Fruit fly (Drosophila melanogaster) whole organism, embryonic: Measurements from ENCODE around the gene AspRS-m.

Source experiments
- Atf3 ChIP-seq: fragments of 200-800 bp; sonication (Bioruptor generic); optimal IDR thresholded peaks from 3 replicates; lab custom pipeline; 2016; ENCODE audit warnings: missing biosample characterization, missing genetic modification characterization
- B-H2 ChIP-seq: fragments of 200-800 bp; sonication (Bioruptor generic); optimal IDR thresholded peaks from 2 replicates; lab custom pipeline; 2018; ENCODE audit warnings: missing biosample characterization, mild to moderate bottlenecking, missing genetic modification characterization
- CG10147 ChIP-seq: fragments of 200-800 bp; sonication (Bioruptor generic); optimal IDR thresholded peaks from 2 replicates; lab custom pipeline; 2019; ENCODE audit warnings: missing biosample characterization, mild to moderate bottlenecking, missing genetic modification characterization, moderate library complexity
- CG11085 ChIP-seq: fragments of 200-800 bp; sonication (Bioruptor generic); IDR thresholded peaks from 2 replicates; pipeline ENCODE4 v1.3.6; 2022; ENCODE audit warnings: missing biosample characterization, missing genetic modification characterization
- CG12071 ChIP-seq: fragments of 200-800 bp; sonication (Bioruptor generic); optimal IDR thresholded peaks from 3 replicates; lab custom pipeline; 2018; ENCODE audit warnings: missing biosample characterization, mild to moderate bottlenecking, missing genetic modification characterization
- CG12219 ChIP-seq: fragments of 200-800 bp; sonication (Bioruptor generic); optimal IDR thresholded peaks from 3 replicates; lab custom pipeline; 2018; ENCODE audit warnings: missing biosample characterization, mild to moderate bottlenecking, missing genetic modification characterization
- CG12299 ChIP-seq: fragments of 200-800 bp; sonication (Bioruptor generic); optimal IDR thresholded peaks from 2 replicates; lab custom pipeline; 2018; ENCODE audit warnings: missing biosample characterization, mild to moderate bottlenecking, missing genetic modification characterization
- CG12659 ChIP-seq: fragments of 200-800 bp; sonication (Bioruptor generic); optimal IDR thresholded peaks from 3 replicates; lab custom pipeline; 2017; ENCODE audit warnings: mild to moderate bottlenecking, missing biosample characterization, missing genetic modification reagents, missing genetic modification characterization
- CG13424 ChIP-seq: fragments of 200-800 bp; sonication (Bioruptor generic); optimal IDR thresholded peaks from 2 replicates; lab custom pipeline; 2019; ENCODE audit warnings: missing biosample characterization, mild to moderate bottlenecking, missing genetic modification characterization, moderate library complexity
- CG13894 ChIP-seq: fragments of 200-800 bp; sonication (Bioruptor generic); optimal IDR thresholded peaks from 3 replicates; lab custom pipeline; 2018; ENCODE audit warnings: missing biosample characterization, mild to moderate bottlenecking, missing genetic modification characterization, moderate library complexity
- CG14667 ChIP-seq: fragments of 200-800 bp; sonication (Bioruptor generic); IDR thresholded peaks from 2 replicates; pipeline ENCODE4 v1.3.6; 2022; ENCODE audit warnings: missing biosample characterization, missing genetic modification characterization
- CG16779 ChIP-seq: fragments of 200-800 bp; sonication (Bioruptor generic); IDR thresholded peaks from 2 replicates; pipeline ENCODE4 v1.3.6; 2022; ENCODE audit warnings: missing biosample characterization, missing genetic modification characterization
- CG2678 ChIP-seq: fragments of 200-800 bp; sonication (Bioruptor generic); optimal IDR thresholded peaks from 3 replicates; lab custom pipeline; 2019; ENCODE audit warnings: missing biosample characterization, mild to moderate bottlenecking, missing genetic modification characterization, moderate library complexity
- CG6765 ChIP-seq: fragments of 200-800 bp; sonication (Bioruptor generic); optimal IDR thresholded peaks from 3 replicates; lab custom pipeline; 2017; ENCODE audit warnings: missing biosample characterization, mild to moderate bottlenecking, missing genetic modification characterization
- CG8765 ChIP-seq: fragments of 200-800 bp; sonication (Bioruptor generic); IDR thresholded peaks from 2 replicates; pipeline ENCODE4 v1.3.6; 2022; ENCODE audit warnings: missing biosample characterization, missing genetic modification characterization
- CG9817 ChIP-seq: fragments of 200-800 bp; sonication (Bioruptor generic); optimal IDR thresholded peaks from 2 replicates; lab custom pipeline; 2018; ENCODE audit warnings: missing biosample characterization, mild to moderate bottlenecking, missing genetic modification characterization, moderate library complexity
- Camta ChIP-seq: fragments of 200-800 bp; sonication (Bioruptor generic); optimal IDR thresholded peaks from 2 replicates; lab custom pipeline; 2016; ENCODE audit warnings: missing biosample characterization, missing genetic modification characterization
- CrebB ChIP-seq: fragments of 200-800 bp; sonication (Bioruptor generic); optimal IDR thresholded peaks from 3 replicates; lab custom pipeline; 2018; ENCODE audit warnings: missing biosample characterization, mild to moderate bottlenecking, missing genetic modification characterization
- Dek ChIP-seq: fragments of 200-800 bp; sonication (Bioruptor generic); optimal IDR thresholded peaks from 3 replicates; lab custom pipeline; 2019; ENCODE audit warnings: missing biosample characterization, mild to moderate bottlenecking, missing genetic modification characterization, moderate library complexity
- Eip74EF ChIP-seq, 2 experiments: fragments of 200-800 bp in 1 of 2; fragments of >200 bp in 1 of 2; sonication (Bioruptor generic) in 1 of 2; optimal IDR thresholded peaks; 2 replicates each; lab custom pipeline; 2017 to 2019; ENCODE audit warnings: missing biosample characterization in 2 of 2, missing genetic modification characterization in 2 of 2, mild to moderate bottlenecking in 1 of 2, moderate library complexity in 1 of 2
- Elba2 ChIP-seq: fragments of 200-800 bp; sonication (Bioruptor generic); optimal IDR thresholded peaks from 3 replicates; lab custom pipeline; 2016; ENCODE audit warnings: missing biosample characterization, missing genetic modification characterization
- GATAe ChIP-seq: fragments of 200-800 bp; sonication (Bioruptor generic); conservative IDR thresholded peaks from 2 replicates; pipeline ENCODE4 v1.3.6; 2022; ENCODE audit warnings: missing biosample characterization, missing genetic modification characterization
- HLH3B ChIP-seq: fragments of 200-800 bp; sonication (Bioruptor generic); IDR thresholded peaks from 2 replicates; pipeline ENCODE4 v1.3.6; 2022; ENCODE audit warnings: missing biosample characterization, missing genetic modification characterization
- Hand ChIP-seq: fragments of 200-800 bp; sonication (Bioruptor generic); optimal IDR thresholded peaks from 2 replicates; lab custom pipeline; 2017; ENCODE audit warnings: mild to moderate bottlenecking, missing biosample characterization, missing genetic modification reagents, missing genetic modification characterization
- HmgZ ChIP-seq: fragments of 200-800 bp; sonication (Bioruptor generic); optimal IDR thresholded peaks from 2 replicates; lab custom pipeline; 2018; ENCODE audit warnings: missing biosample characterization, mild to moderate bottlenecking, missing genetic modification characterization
- Hr78 ChIP-seq, 2 experiments: fragments of 200-800 bp in 1 of 2; fragments of >200 bp in 1 of 2; sonication (Bioruptor generic) in 1 of 2; optimal IDR thresholded peaks; 2 replicates each; lab custom pipeline; 2017 to 2019; ENCODE audit warnings: missing biosample characterization in 2 of 2, missing genetic modification characterization in 2 of 2, mild to moderate bottlenecking in 1 of 2, moderate library complexity in 1 of 2
- Oaz ChIP-seq: fragments of 200-800 bp; sonication (Bioruptor generic); IDR thresholded peaks from 2 replicates; pipeline ENCODE4 v1.3.6; 2022; ENCODE audit warnings: missing biosample characterization, missing genetic modification characterization
- Pdp1 ChIP-seq, 2 experiments: fragments of 200-800 bp; sonication (Bioruptor generic); optimal IDR thresholded peaks; 3 replicates each; lab custom pipeline; 2016; ENCODE audit warnings: missing biosample characterization in 2 of 2, missing genetic modification characterization in 2 of 2, mild to moderate bottlenecking in 1 of 2, moderate library complexity in 1 of 2
- Ptx1 ChIP-seq: fragments of 200-800 bp; sonication (Bioruptor generic); IDR thresholded peaks from 2 replicates; pipeline ENCODE4 v1.3.6; 2022; ENCODE audit warnings: missing biosample characterization, missing genetic modification characterization
- Rx ChIP-seq: fragments of 200-800 bp; sonication (Bioruptor generic); IDR thresholded peaks from 2 replicates; pipeline ENCODE4 v1.3.6; 2022; ENCODE audit warnings: missing biosample characterization, missing genetic modification characterization
- ara ChIP-seq: fragments of 200-800 bp; sonication (Bioruptor generic); IDR thresholded peaks from 2 replicates; pipeline ENCODE4 v1.3.6; 2022; ENCODE audit warnings: missing biosample characterization, missing genetic modification characterization
- ash1 ChIP-seq: fragments of 200-800 bp; sonication (Bioruptor generic); optimal IDR thresholded peaks from 2 replicates; lab custom pipeline; 2018; ENCODE audit warnings: missing biosample characterization, mild to moderate bottlenecking, missing genetic modification characterization
- br ChIP-seq: fragments of >200 bp; optimal IDR thresholded peaks from 2 replicates; lab custom pipeline; 2017
- crp ChIP-seq, 2 experiments: fragments of 200-800 bp; sonication (Bioruptor generic); optimal IDR thresholded peaks; 2 replicates in 1 of 2; 3 replicates in 1 of 2; lab custom pipeline; 2017; ENCODE audit warnings: missing biosample characterization in 2 of 2, missing genetic modification characterization in 2 of 2, mild to moderate bottlenecking in 1 of 2, moderate library complexity in 1 of 2
- dpn ChIP-seq, 2 experiments: fragments of 200-800 bp; sonication (Bioruptor generic); optimal IDR thresholded peaks; 3 replicates each; lab custom pipeline; 2016; ENCODE audit warnings: missing biosample characterization in 2 of 2, missing genetic modification characterization in 2 of 2
- gcm ChIP-seq: fragments of 200-800 bp; sonication (Bioruptor generic); optimal IDR thresholded peaks from 2 replicates; lab custom pipeline; 2019; ENCODE audit warnings: missing biosample characterization, mild to moderate bottlenecking, missing genetic modification characterization, moderate library complexity
- gcm2 ChIP-seq: fragments of 200-800 bp; sonication (Bioruptor generic); optimal IDR thresholded peaks from 2 replicates; lab custom pipeline; 2016; ENCODE audit warnings: missing biosample characterization, missing genetic modification characterization
- gem ChIP-seq: fragments of 200-800 bp; sonication (Bioruptor generic); optimal IDR thresholded peaks from 2 replicates; lab custom pipeline; 2019; ENCODE audit warnings: missing biosample characterization, mild to moderate bottlenecking, missing genetic modification characterization, moderate library complexity
- gro ChIP-seq: fragments of 200-800 bp; sonication (Bioruptor generic); optimal IDR thresholded peaks from 2 replicates; lab custom pipeline; 2016; ENCODE audit warnings: missing biosample characterization, missing genetic modification characterization
- hth ChIP-seq: fragments of >200 bp; optimal IDR thresholded peaks from 2 replicates; lab custom pipeline; 2017; ENCODE audit warnings: inconsistent platforms
- jumu ChIP-seq: fragments of 200-800 bp; sonication (Bioruptor generic); optimal IDR thresholded peaks from 3 replicates; lab custom pipeline; 2016; ENCODE audit warnings: missing biosample characterization, missing genetic modification characterization
- lab ChIP-seq: fragments of 200-800 bp; sonication (Bioruptor generic); optimal IDR thresholded peaks from 3 replicates; lab custom pipeline; 2017; ENCODE audit warnings: missing biosample characterization, missing genetic modification characterization, mild to moderate bottlenecking, moderate library complexity, missing genetic modification reagents
- lbe ChIP-seq: fragments of 200-800 bp; sonication (Bioruptor generic); optimal IDR thresholded peaks from 2 replicates; lab custom pipeline; 2016; ENCODE audit warnings: missing biosample characterization, mild to moderate bottlenecking, missing genetic modification characterization
- lilli ChIP-seq: fragments of 200-800 bp; sonication (Bioruptor generic); optimal IDR thresholded peaks from 3 replicates; lab custom pipeline; 2016; ENCODE audit warnings: missing biosample characterization, missing genetic modification characterization
- lola ChIP-seq, 3 experiments: fragments of >200 bp in 2 of 3; fragments of 200-800 bp in 1 of 3; sonication (Bioruptor generic) in 1 of 3; optimal IDR thresholded peaks; 2 replicates each; lab custom pipeline; 2017 to 2019; ENCODE audit warnings: missing biosample characterization in 3 of 3, missing genetic modification characterization in 3 of 3, mild to moderate bottlenecking in 1 of 3, moderate library complexity in 1 of 3
- org-1 ChIP-seq: fragments of 200-800 bp; sonication (Bioruptor generic); optimal IDR thresholded peaks from 2 replicates; lab custom pipeline; 2017; ENCODE audit warnings: missing biosample characterization, missing genetic modification characterization
- otp ChIP-seq: fragments of 200-800 bp; sonication (Bioruptor generic); IDR thresholded peaks from 3 replicates; pipeline ENCODE4, ENCODE4 v1.3.6; 2022; ENCODE audit warnings: missing biosample characterization, missing genetic modification characterization
- pb ChIP-seq: fragments of 200-800 bp; sonication (Bioruptor generic); optimal IDR thresholded peaks from 3 replicates; lab custom pipeline; 2016; ENCODE audit warnings: missing biosample characterization, missing genetic modification characterization
- sd ChIP-seq: fragments of 200-800 bp; sonication (Bioruptor generic); optimal IDR thresholded peaks from 3 replicates; lab custom pipeline; 2018; ENCODE audit warnings: missing biosample characterization, mild to moderate bottlenecking, missing genetic modification characterization, moderate library complexity
- ttk ChIP-seq: fragments of 200-800 bp; sonication (Bioruptor generic); IDR thresholded peaks from 2 replicates; pipeline ENCODE4 v2.1.2; 2022; ENCODE audit warnings: missing biosample characterization, missing genetic modification characterization
- z ChIP-seq: fragments of 200-800 bp; sonication (Bioruptor generic); IDR thresholded peaks from 3 replicates; pipeline ENCODE4 v1.3.6; 2022; ENCODE audit warnings: missing biosample characterization, missing genetic modification characterization

AspRS-m gene

dm6 chr2L:16819714-16820113 is 7.2 kb upstream of the AspRS-m start:
- no peak for TF ChIP-seq CG14667 (GFP tag; lab: Robert Waterston, UW)
- TF ChIP-seq gcm = peak; percentile 40
- TF ChIP-seq GATAe = peak; percentile 59
- TF ChIP-seq z (GFP tag; lab: Robert Waterston, UW) = peak; percentile 48; the same call in 1 of the 3 replicates
- no peak for TF ChIP-seq CG8765 (GFP tag; lab: Robert Waterston, UW)
- TF ChIP-seq Atf3 (GFP tag; lab: Kevin White, UChicago) = no peak
- no peak for TF ChIP-seq ttk (GFP tag; lab: Robert Waterston, UW)
- TF ChIP-seq Rx (GFP tag; lab: Robert Waterston, UW) = no peak
- TF ChIP-seq B-H2 (GFP tag; lab: Kevin White, UChicago) = peak; percentile 77
- TF ChIP-seq CG13894 = peak; percentile 86
- TF ChIP-seq CG10147 (GFP tag; lab: Kevin White, UChicago) = peak; percentile 28
- no peak for TF ChIP-seq otp (GFP tag; lab: Robert Waterston, UW)
- TF ChIP-seq br = no peak
- TF ChIP-seq crp (GFP tag; optimal IDR thresholded peaks at IDR 0.05; lab: Kevin White, UChicago) = no peak
- no peak for TF ChIP-seq org-1 (GFP tag; lab: Kevin White, UChicago)
- TF ChIP-seq lab (GFP tag; lab: Kevin White, UChicago) = peak; percentile 44
- no peak for TF ChIP-seq Oaz (GFP tag; lab: Robert Waterston, UW)
- TF ChIP-seq CG6765 = peak; percentile 51
- TF ChIP-seq dpn (GFP tag; optimal IDR thresholded peaks at IDR 0.05; lab: Kevin White, UChicago) = no peak
- peak; percentile 6 for TF ChIP-seq Hand (GFP tag; lab: Kevin White, UChicago)
- TF ChIP-seq ash1 (GFP tag; lab: Kevin White, UChicago) = no peak
- TF ChIP-seq lilli (GFP tag; lab: Kevin White, UChicago) = no peak
- no peak for TF ChIP-seq Camta (GFP tag; lab: Kevin White, UChicago)
- no peak for TF ChIP-seq CG9817 (tag; lab: Kevin White, UChicago)
- TF ChIP-seq sd (tag; lab: Kevin White, UChicago) = peak; percentile 98
- TF ChIP-seq CG12299 (tag; lab: Kevin White, UChicago) = peak; percentile 32
- TF ChIP-seq Hr78 (GFP tag; optimal IDR thresholded peaks at IDR 0.05; lab: Kevin White, UChicago) = peak in 1 of 2 experiments; percentile 88
- TF ChIP-seq HmgZ (tag; lab: Kevin White, UChicago) = peak; percentile 14
- no peak for TF ChIP-seq CG12659
- 0 out of 2 replicates have a peak, but pooled peaks have one; percentile 31 for TF ChIP-seq ara (GFP tag; lab: Robert Waterston, UW)
- no peak for TF ChIP-seq HLH3B (GFP tag; lab: Robert Waterston, UW)
- no peak for TF ChIP-seq pb (GFP tag; lab: Kevin White, UChicago)
- TF ChIP-seq Eip74EF (GFP tag; optimal IDR thresholded peaks at IDR 0.05; lab: Kevin White, UChicago) = peak in 1 of 2 experiments; percentile 37
- no peak for TF ChIP-seq hth (lab: Kevin White, UChicago)
- no peak for TF ChIP-seq CG16779 (GFP tag; lab: Robert Waterston, UW)
- no peak for TF ChIP-seq gro (GFP tag; lab: Kevin White, UChicago)
- TF ChIP-seq CG11085 (GFP tag; lab: Robert Waterston, UW) = no peak
- TF ChIP-seq CG12071 (GFP tag; lab: Kevin White, UChicago) = peak; percentile 28
- no peak for TF ChIP-seq lola (GFP tag; optimal IDR thresholded peaks at IDR 0.05; lab: Kevin White, UChicago)
- no peak for TF ChIP-seq jumu (GFP tag; lab: Kevin White, UChicago)
- TF ChIP-seq Elba2 = no peak
- TF ChIP-seq lbe = peak; percentile 34
- TF ChIP-seq gcm2 (GFP tag; lab: Kevin White, UChicago) = no peak
- peak; percentile 31 for TF ChIP-seq CG12219 (GFP tag; lab: Kevin White, UChicago)
- peak; percentile 25 for TF ChIP-seq gem (tag; lab: Kevin White, UChicago)
- peak; percentile 37 for TF ChIP-seq CrebB (tag; lab: Kevin White, UChicago)
- peak; percentile 5 for TF ChIP-seq Dek (tag; lab: Kevin White, UChicago)
- peak; percentile 72 for TF ChIP-seq CG2678 (tag; lab: Kevin White, UChicago)
- TF ChIP-seq Pdp1 (GFP tag; optimal IDR thresholded peaks at IDR 0.05; lab: Kevin White, UChicago) = peak in 1 of 2 experiments; percentile 19
- TF ChIP-seq CG13424 (tag; lab: Kevin White, UChicago) = peak; percentile 17
- no peak for TF ChIP-seq Ptx1 (GFP tag; lab: Robert Waterston, UW)
